Fruit fly (Drosophila melanogaster): ENCODE results near the gene CG15638.

CG15638 gene

dm6 chr2L:13545678-13546077 is 10.1 kb upstream of the CG15638 start:
- TF ChIP-seq HLH106 (tag; optimal IDR thresholded peaks at IDR 0.05) (no peak), pan (optimal IDR thresholded peaks at IDR 0.05) (no peak), Hnf4 (GFP tag; optimal IDR thresholded peaks at IDR 0.05) (no peak), woc (GFP tag; optimal IDR thresholded peaks at IDR 0.05) (no peak), brk (GFP tag; optimal IDR thresholded peaks at IDR 0.05) (no peak), Vsx2 (GFP tag; optimal IDR thresholded peaks at IDR 0.05; ENCODE audit: partially characterized antibody) (no peak), Abd-B (GFP tag; optimal IDR thresholded peaks at IDR 0.05) (no peak), usp (GFP tag; optimal IDR thresholded peaks at IDR 0.05) (no peak), CrebA (GFP tag; optimal IDR thresholded peaks at IDR 0.05; ENCODE audit: borderline replicate concordance) (no peak), dsf (GFP tag; optimal IDR thresholded peaks at IDR 0.05; ENCODE audit: borderline replicate concordance) (no peak)

DNA sequence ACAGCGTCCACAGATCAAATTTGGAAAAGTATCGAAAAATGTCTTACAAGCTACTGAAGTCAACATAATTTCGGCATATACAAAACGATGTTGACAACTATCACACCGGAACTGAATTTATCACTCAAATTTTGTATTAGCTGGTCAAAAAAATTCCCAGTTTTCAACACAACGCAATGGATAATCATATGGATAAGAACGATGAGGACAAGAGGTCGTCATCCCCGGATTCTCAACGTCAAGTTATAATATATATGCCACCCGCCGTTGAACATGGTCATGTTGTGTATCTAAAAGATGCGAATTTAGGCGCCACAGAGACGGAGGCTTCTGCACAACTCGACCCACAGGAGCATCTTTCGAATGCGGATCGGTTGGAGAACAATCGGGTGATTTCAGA is 6.9 kb upstream of the CG15638 start, which contains the start of gene CG9263:
CG9263 (minus strand) TSS at position 101 of the 400 bp plus-strand sequence.
- no peak for TF ChIP-seq woc (GFP tag; optimal IDR thresholded peaks at IDR 0.05)
- TF ChIP-seq ey (GFP tag; optimal IDR thresholded peaks at IDR 0.05) = no peak
- TF ChIP-seq HLH106 (tag; optimal IDR thresholded peaks at IDR 0.05) = no peak
- no peak for TF ChIP-seq h (GFP tag; optimal IDR thresholded peaks at IDR 0.05)
- TF ChIP-seq sv (GFP tag; optimal IDR thresholded peaks at IDR 0.05) = no peak
- TF ChIP-seq jim (GFP tag; optimal IDR thresholded peaks at IDR 0.05) = no peak
- TF ChIP-seq Vsx2 (GFP tag; optimal IDR thresholded peaks at IDR 0.05; ENCODE audit: partially characterized antibody) = no peak
- no peak for TF ChIP-seq brk (GFP tag; optimal IDR thresholded peaks at IDR 0.05)
- no peak for TF ChIP-seq Jra (GFP tag; optimal IDR thresholded peaks at IDR 0.05)

DNA sequence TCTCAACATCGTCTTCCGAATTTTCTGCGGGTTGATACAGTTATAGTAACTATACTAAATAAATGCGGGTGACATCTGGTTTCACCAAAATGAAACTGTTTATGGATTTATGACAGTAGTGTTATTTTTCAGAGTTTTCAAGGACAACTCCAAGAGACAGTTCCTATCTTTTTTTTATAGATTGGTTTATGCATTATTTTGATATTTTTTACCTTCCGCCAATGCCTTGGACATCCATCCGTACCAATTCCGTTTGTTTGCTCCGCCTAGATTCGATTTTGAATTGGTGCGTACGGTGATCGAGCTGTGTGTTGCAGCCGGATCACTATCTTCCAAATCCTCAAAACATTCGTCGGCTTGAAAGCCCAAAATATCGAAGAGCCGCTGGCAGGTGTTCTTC is 6.4 kb upstream of the CG15638 start, which contains the start of gene CG16853:
CG16853 (plus strand) TSS at position 301 of the 400 bp plus-strand sequence.
- TF ChIP-seq lola (GFP tag; optimal IDR thresholded peaks at IDR 0.05) = no peak
- TF ChIP-seq Sp1 (GFP tag; optimal IDR thresholded peaks at IDR 0.05) = no peak
- TF ChIP-seq CG9705 (GFP tag; optimal IDR thresholded peaks at IDR 0.05) = no peak
- TF ChIP-seq h (GFP tag; optimal IDR thresholded peaks at IDR 0.05) = no peak
- no peak for TF ChIP-seq woc (GFP tag; optimal IDR thresholded peaks at IDR 0.05)
- TF ChIP-seq rgr (GFP tag; optimal IDR thresholded peaks at IDR 0.05) = no peak
- no peak for TF ChIP-seq foxo (GFP tag; optimal IDR thresholded peaks at IDR 0.05)
- no peak for TF ChIP-seq Hnf4 (GFP tag; optimal IDR thresholded peaks at IDR 0.05)
- no peak for TF ChIP-seq Hr78 (GFP tag; optimal IDR thresholded peaks at IDR 0.05)

dm6 chr2L:13540704-13541103 is 5.1 kb upstream of the CG15638 start, which contains the start of gene CG16852:
Gene CG16852 (plus strand): TSS chr2L:13540751.
- no peak for TF ChIP-seq usp (GFP tag; optimal IDR thresholded peaks at IDR 0.05)

dm6 chr2L:13532524-13532923 is 3.1 kb downstream of the CG15638 start, which contains the start of gene CG33645:
Gene CG33645 (plus strand): TSS chr2L:13532824.
- TF ChIP-seq Abd-B (GFP tag; optimal IDR thresholded peaks at IDR 0.05) (no peak), sv (GFP tag; optimal IDR thresholded peaks at IDR 0.05) (no peak), br (GFP tag; optimal IDR thresholded peaks at IDR 0.05) (no peak), dl (GFP tag; optimal IDR thresholded peaks at IDR 0.05; ENCODE audit: insufficient read depth in 1 of 2, partially characterized antibody in 2 of 2) (no peak), CG32264 (GFP tag; optimal IDR thresholded peaks at IDR 0.05) (no peak), CrebA (GFP tag; optimal IDR thresholded peaks at IDR 0.05; ENCODE audit: borderline replicate concordance) (no peak), pan (optimal IDR thresholded peaks at IDR 0.05) (no peak), Dif (GFP tag; optimal IDR thresholded peaks at IDR 0.05; ENCODE audit: partially characterized antibody) (no peak)

DNA sequence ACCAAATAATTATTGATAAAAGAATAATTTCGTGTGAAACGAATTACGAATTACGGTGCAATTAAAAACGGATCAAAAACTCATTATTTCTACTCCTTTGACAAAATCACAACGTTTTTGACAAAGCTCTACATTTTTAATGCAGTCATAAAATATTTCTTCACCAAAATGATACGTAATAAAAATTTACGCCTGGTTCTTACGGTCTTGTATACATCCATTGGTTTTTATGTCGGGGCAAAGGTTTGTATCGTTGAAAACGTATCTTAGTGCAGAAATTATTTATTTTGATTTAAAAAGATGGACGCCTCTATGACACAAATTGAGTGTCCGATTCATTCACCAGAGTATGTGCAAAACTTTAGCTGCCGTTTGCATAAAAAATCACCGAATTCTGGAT is 3.8 kb downstream of the CG15638 start, which contains the start of gene CG33644:
CG33644 (plus strand) TSS at position 301 of the 400 bp plus-strand sequence.
- no peak for TF ChIP-seq GATAd (GFP tag; optimal IDR thresholded peaks at IDR 0.05)
- no peak for TF ChIP-seq jim (GFP tag; optimal IDR thresholded peaks at IDR 0.05)
- TF ChIP-seq N (GFP tag; optimal IDR thresholded peaks at IDR 0.05) = no peak
- TF ChIP-seq fru (GFP tag; optimal IDR thresholded peaks at IDR 0.05) = no peak

DNA sequence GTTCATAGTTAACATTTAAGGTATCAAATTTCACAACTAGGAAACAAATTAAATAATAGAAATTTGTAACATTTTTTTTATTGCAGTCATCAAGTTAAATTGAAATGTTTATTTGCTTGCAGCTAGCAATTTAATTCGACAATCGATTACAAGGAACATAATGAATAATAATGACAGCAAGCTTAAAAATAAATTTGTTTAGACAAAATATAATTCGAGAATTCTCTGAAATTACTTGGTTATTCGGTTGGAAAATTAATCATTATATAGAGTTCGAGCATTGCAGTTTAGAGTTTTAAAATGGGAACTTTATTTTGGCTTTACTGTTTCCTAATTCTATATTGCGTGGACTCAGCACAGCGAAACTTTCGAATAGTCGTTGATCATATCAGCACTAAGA is 4.8 kb downstream of the CG15638 start, which contains the start of gene CG33643:
CG33643 (plus strand) TSS at position 301 of the 400 bp plus-strand sequence.
- TF ChIP-seq CG32264 (GFP tag; optimal IDR thresholded peaks at IDR 0.05) (no peak), Dfd (GFP tag; optimal IDR thresholded peaks at IDR 0.05) (no peak), rgr (GFP tag; optimal IDR thresholded peaks at IDR 0.05) (no peak), sage (GFP tag; optimal IDR thresholded peaks at IDR 0.05) (no peak), GATAd (GFP tag; optimal IDR thresholded peaks at IDR 0.05) (no peak), br (GFP tag; optimal IDR thresholded peaks at IDR 0.05) (no peak), CrebA (GFP tag; optimal IDR thresholded peaks at IDR 0.05; ENCODE audit: borderline replicate concordance) (no peak), brk (GFP tag; optimal IDR thresholded peaks at IDR 0.05) (no peak), dmrt93B (GFP tag; optimal IDR thresholded peaks at IDR 0.05) (no peak), Sp1 (GFP tag; optimal IDR thresholded peaks at IDR 0.05) (no peak), psq (GFP tag; optimal IDR thresholded peaks at IDR 0.05) (no peak), N (GFP tag; optimal IDR thresholded peaks at IDR 0.05) (no peak), lola (GFP tag; optimal IDR thresholded peaks at IDR 0.05) (no peak), CG9705 (GFP tag; optimal IDR thresholded peaks at IDR 0.05) (no peak), dsf (GFP tag; optimal IDR thresholded peaks at IDR 0.05; ENCODE audit: borderline replicate concordance) (no peak), usp (GFP tag; optimal IDR thresholded peaks at IDR 0.05) (no peak), jim (GFP tag; optimal IDR thresholded peaks at IDR 0.05) (no peak), Jra (GFP tag; optimal IDR thresholded peaks at IDR 0.05) (no peak), OdsH (GFP tag; optimal IDR thresholded peaks at IDR 0.05) (no peak), woc (GFP tag; optimal IDR thresholded peaks at IDR 0.05) (no peak)
